Fruit fly (Drosophila melanogaster): Measurements from ENCODE around the gene glec.

Gene glec

dm6 chr3R:21835388-21836200, 20.5 kb downstream of the glec start:
- no peak for TF ChIP-seq CG8944 (GFP tag; optimal IDR thresholded peaks at IDR 0.05)
- TF ChIP-seq eve (GFP tag; optimal IDR thresholded peaks at IDR 0.05), result no peak
- TF ChIP-seq exex (tag; optimal IDR thresholded peaks at IDR 0.05), result peak; percentile 25
- peak; percentile 4 for TF ChIP-seq fd64A (GFP tag; optimal IDR thresholded peaks at IDR 0.05)
- TF ChIP-seq NK7.1 (GFP tag; optimal IDR thresholded peaks at IDR 0.05), result no peak
- no peak for TF ChIP-seq pho (GFP tag; optimal IDR thresholded peaks at IDR 0.05)
- TF ChIP-seq CG17568 (GFP tag; optimal IDR thresholded peaks at IDR 0.05), result no peak
- peak; percentile 24 for TF ChIP-seq CG12391 (tag; optimal IDR thresholded peaks at IDR 0.05)
- peak; percentile 9 for TF ChIP-seq CG12219 (GFP tag; optimal IDR thresholded peaks at IDR 0.05)
- TF ChIP-seq ftz-f1 (GFP tag; optimal IDR thresholded peaks at IDR 0.05), result peak; percentile 39
- no peak for TF ChIP-seq E2f1 (GFP tag; IDR thresholded peaks at IDR 0.05)
- TF ChIP-seq CG12071 (GFP tag; optimal IDR thresholded peaks at IDR 0.05), result no peak
- TF ChIP-seq vvl (GFP tag; IDR thresholded peaks at IDR 0.05), result peak; percentile 12; the same call in 1 of the 2 replicates
- no peak for TF ChIP-seq CG13296 (GFP tag; optimal IDR thresholded peaks at IDR 0.05)
- TF ChIP-seq Med (GFP tag), result peak; percentile 30
- TF ChIP-seq sens (GFP tag), result peak; percentile 91
- TF ChIP-seq Hr51 (GFP tag; optimal IDR thresholded peaks at IDR 0.05), result no peak
- TF ChIP-seq CG17361 (GFP tag; IDR thresholded peaks at IDR 0.05), result peak; percentile 44; the same call in 1 of the 3 replicates
- TF ChIP-seq CG7786 (GFP tag; optimal IDR thresholded peaks at IDR 0.05), result no peak
- peak; percentile 26 for TF ChIP-seq CG11504 (tag; optimal IDR thresholded peaks at IDR 0.05)
- TF ChIP-seq CG16779 (GFP tag; IDR thresholded peaks at IDR 0.05), result no peak
- TF ChIP-seq Xrp1 (GFP tag; IDR thresholded peaks at IDR 0.05), result peak; percentile 10
- TF ChIP-seq CG4424 (GFP tag; optimal IDR thresholded peaks at IDR 0.05), result no peak
- peak; percentile 20 for TF ChIP-seq Nf-YB (GFP tag; optimal IDR thresholded peaks at IDR 0.05)
- TF ChIP-seq unpg (GFP tag; optimal IDR thresholded peaks at IDR 0.05), result no peak
- TF ChIP-seq chif (GFP tag; optimal IDR thresholded peaks at IDR 0.05), result peak in 1 of 2 experiments; percentile 39
- no peak for TF ChIP-seq CG16813 (GFP tag; IDR thresholded peaks at IDR 0.05; ENCODE audit: partially characterized antibody)
- peak; percentile 14 for TF ChIP-seq CG10209 (GFP tag; optimal IDR thresholded peaks at IDR 0.05)
- no peak for TF ChIP-seq CG3163 (GFP tag; optimal IDR thresholded peaks at IDR 0.05)
- no peak for TF ChIP-seq CG10543 (GFP tag; optimal IDR thresholded peaks at IDR 0.05)
- peak; percentile 11 for TF ChIP-seq CG1602 (GFP tag; optimal IDR thresholded peaks at IDR 0.05)
- no peak for TF ChIP-seq sc (optimal IDR thresholded peaks at IDR 0.05)
- peak; percentile 16 for TF ChIP-seq sc (GFP tag; optimal IDR thresholded peaks at IDR 0.05)
- TF ChIP-seq nau (GFP tag; optimal IDR thresholded peaks at IDR 0.05), result no peak
- TF ChIP-seq Lhr (GFP tag; optimal IDR thresholded peaks at IDR 0.05), result peak; percentile 29
- no peak for TF ChIP-seq sim (GFP tag; IDR thresholded peaks at IDR 0.05)
- no peak for TF ChIP-seq mirr (GFP tag; optimal IDR thresholded peaks at IDR 0.05)
- TF ChIP-seq jing (GFP tag; optimal IDR thresholded peaks at IDR 0.05), result no peak
- TF ChIP-seq CG14965 (GFP tag; optimal IDR thresholded peaks at IDR 0.05; ENCODE audit: borderline replicate concordance), result no peak
- TF ChIP-seq klu (GFP tag; IDR thresholded peaks at IDR 0.05), result 0 out of 2 replicates have a peak, but pooled peaks have one; percentile 31
- TF ChIP-seq CG14860 (GFP tag; IDR thresholded peaks at IDR 0.05; ENCODE audit: partially characterized antibody), result peak; percentile 32; the same call in 1 of the 3 replicates
- no peak for TF ChIP-seq stwl (tag; optimal IDR thresholded peaks at IDR 0.05)
- TF ChIP-seq CG5953 (GFP tag; IDR thresholded peaks at IDR 0.05), result 0 out of 2 replicates have a peak, but pooled peaks have one; percentile 14
- no peak for TF ChIP-seq Awh (GFP tag; IDR thresholded peaks at IDR 0.05)
- no peak for TF ChIP-seq B-H1 (GFP tag; IDR thresholded peaks at IDR 0.05)
- no peak for TF ChIP-seq CG34376 (GFP tag; optimal IDR thresholded peaks at IDR 0.05)
- peak; percentile 7 for TF ChIP-seq CG13894 (tag; optimal IDR thresholded peaks at IDR 0.05)
- peak; percentile 9 for TF ChIP-seq kni (GFP tag; optimal IDR thresholded peaks at IDR 0.05)
- peak; percentile 33 for TF ChIP-seq twi (tag; optimal IDR thresholded peaks at IDR 0.05)
